Worm (Caenorhabditis elegans) whole organism, midembryonic: ENCODE measurements around the gene dars-2.

ENCODE experiments used
- flt-1 ChIP-seq: fragments of 200-800 bp; sonication (Bioruptor generic); IDR thresholded peaks from 2 replicates; pipeline ENCODE4 v1.3.6; 2022; ENCODE audit warnings: missing genetic modification characterization, missing compliant biosample characterization
- klf-2 ChIP-seq: fragments of 200-800 bp; sonication (Bioruptor generic); conservative IDR thresholded peaks from 2 replicates; pipeline ENCODE4 v1.3.6; 2022; ENCODE audit warnings: missing genetic modification reagents, missing genetic modification characterization, missing compliant biosample characterization
- ref-1 ChIP-seq: fragments of 200-800 bp; sonication (Bioruptor generic); conservative IDR thresholded peaks from 2 replicates; pipeline ENCODE4 v1.3.6; 2022; ENCODE audit warnings: missing genetic modification reagents, missing genetic modification characterization, missing compliant biosample characterization
- tab-1 ChIP-seq: fragments of 200-800 bp; sonication (Bioruptor generic); IDR thresholded peaks from 2 replicates; pipeline ENCODE4 v1.3.6; 2022; ENCODE audit warnings: missing genetic modification characterization, missing compliant biosample characterization
- ztf-23 ChIP-seq: fragments of 200-800 bp; sonication (Bioruptor generic); IDR thresholded peaks from 2 replicates; pipeline ENCODE4 v1.3.6; 2022; ENCODE audit warnings: missing genetic modification reagents, missing genetic modification characterization, missing compliant biosample characterization

DNA sequence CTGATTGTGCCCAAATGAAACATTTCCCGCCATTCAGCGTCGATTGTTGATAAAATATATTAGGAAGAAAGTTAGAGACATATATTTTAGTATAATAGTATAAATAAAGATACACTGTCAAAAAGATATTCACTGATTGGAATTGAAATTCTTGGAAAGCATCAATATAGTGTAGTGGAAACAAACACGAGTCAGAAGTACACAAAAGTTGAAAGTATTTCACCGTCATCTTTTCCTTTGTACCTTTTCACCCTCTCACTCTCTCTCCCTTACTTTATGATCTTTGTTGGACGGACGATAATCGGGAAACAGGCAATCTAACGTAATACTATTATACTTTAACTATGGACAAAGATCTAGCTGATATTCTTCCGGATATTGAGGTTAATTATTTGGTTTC is 45.5 kb downstream of the dars-2 start, which contains the start of gene nhr-208:
- TF ChIP-seq tab-1 (GFP tag; lab: Robert Waterston, UW), result no peak
- TF ChIP-seq ref-1 (GFP tag; lab: Robert Waterston, UW), result no peak
- TF ChIP-seq klf-2, result no peak
- no peak for TF ChIP-seq ztf-23
- no peak for TF ChIP-seq flt-1
